Worm (Caenorhabditis elegans): ENCODE results near the gene F20D6.12.

- no peak for TF ChIP-seq sdc-2 (tag; optimal IDR thresholded peaks at IDR 0.05)
- TF ChIP-seq F13H6.1 (tag; optimal IDR thresholded peaks at IDR 0.05), result no peak
- TF ChIP-seq ttx-3 (tag; optimal IDR thresholded peaks at IDR 0.05), result no peak
- no peak for TF ChIP-seq sox-2 (GFP tag; IDR thresholded peaks at IDR 0.05)
- no peak for TF ChIP-seq pqm-1 (tag; optimal IDR thresholded peaks at IDR 0.05)
- TF ChIP-seq pha-4 (tag; optimal IDR thresholded peaks at IDR 0.05), result no peak
- no peak for TF ChIP-seq lin-11 (tag; optimal IDR thresholded peaks at IDR 0.05)
- TF ChIP-seq ceh-24 (tag; optimal IDR thresholded peaks at IDR 0.05), result no peak
Observed at ce11 chrV:8155743-8156142, 34.2 kb downstream of the F20D6.12 start.
